Worm (Caenorhabditis elegans) whole organism, L2 larva: ENCODE data around the gene sul-3.

ENCODE experiments used
- C34F6.9 ChIP-seq: fragments of 150-350 bp; optimal IDR thresholded peaks from 2 replicates; lab custom pipeline; 2014; ENCODE audit warnings: missing biosample characterization, missing genetic modification characterization
- F13H6.1 ChIP-seq: sonication (generic microtip); optimal IDR thresholded peaks from 2 replicates; lab custom pipeline; 2016; ENCODE audit warnings: missing genetic modification characterization, missing compliant biosample characterization
- Y55F3AM.14 ChIP-seq: fragments of 200-800 bp; sonication (Bioruptor generic); optimal IDR thresholded peaks from 2 replicates; lab custom pipeline; 2018; ENCODE audit warnings: mild to moderate bottlenecking, missing genetic modification characterization, missing compliant biosample characterization
- alr-1 ChIP-seq: fragments of 150-350 bp; optimal IDR thresholded peaks from 2 replicates; lab custom pipeline; 2014; ENCODE audit warnings: missing biosample characterization, missing genetic modification characterization
- aly-2 ChIP-seq: fragments of 150-350 bp; optimal IDR thresholded peaks from 2 replicates; lab custom pipeline; 2014; ENCODE audit warnings: missing biosample characterization, missing genetic modification characterization
- ama-1 ChIP-seq: fragments of 150-350 bp; optimal IDR thresholded peaks from 2 replicates; lab custom pipeline; 2018; ENCODE audit warnings: inconsistent platforms
- blmp-1 ChIP-seq: sonication (generic microtip); optimal IDR thresholded peaks from 2 replicates; lab custom pipeline; 2017; ENCODE audit warnings: missing genetic modification characterization, mild to moderate bottlenecking, missing compliant biosample characterization, antibody characterized with exemption, moderate library complexity; ENCODE audit not compliant: insufficient read depth
- ceh-16 ChIP-seq: fragments of 150-350 bp; optimal IDR thresholded peaks from 2 replicates; lab custom pipeline; 2014; ENCODE audit warnings: missing biosample characterization, missing genetic modification characterization
- ceh-82 ChIP-seq: fragments of 150-350 bp; optimal IDR thresholded peaks from 2 replicates; lab custom pipeline; 2014; ENCODE audit warnings: missing biosample characterization, missing genetic modification characterization
- crh-2 ChIP-seq: sonication (generic microtip); optimal IDR thresholded peaks from 2 replicates; lab custom pipeline; 2017; ENCODE audit warnings: missing biosample characterization, missing genetic modification characterization
- dmd-4 ChIP-seq: sonication (generic microtip); optimal IDR thresholded peaks from 2 replicates; lab custom pipeline; 2017; ENCODE audit warnings: missing biosample characterization, missing genetic modification characterization
- egl-27 ChIP-seq: sonication (generic microtip); optimal IDR thresholded peaks from 3 replicates; lab custom pipeline; 2017; ENCODE audit warnings: missing biosample characterization, missing genetic modification reagents, missing genetic modification characterization
- elt-3 ChIP-seq: sonication (generic microtip); optimal IDR thresholded peaks from 2 replicates; lab custom pipeline; 2017; ENCODE audit warnings: missing biosample characterization, missing genetic modification characterization
- fos-1 ChIP-seq: fragments of 150-350 bp; optimal IDR thresholded peaks from 2 replicates; lab custom pipeline; 2014; ENCODE audit warnings: missing biosample characterization, missing genetic modification characterization
- lin-11 ChIP-seq: fragments of 150-350 bp; sonication (generic microtip); optimal IDR thresholded peaks from 2 replicates; lab custom pipeline; 2014; ENCODE audit warnings: missing biosample characterization, missing genetic modification characterization, inconsistent platforms, mixed read lengths
- lin-13 ChIP-seq: fragments of 150-350 bp; optimal IDR thresholded peaks from 2 replicates; lab custom pipeline; 2014; ENCODE audit warnings: missing biosample characterization, missing genetic modification reagents, missing genetic modification characterization
- lin-39 ChIP-seq: fragments of 150-350 bp; optimal IDR thresholded peaks from 2 replicates; lab custom pipeline; 2014; ENCODE audit warnings: missing biosample characterization, missing genetic modification reagents, missing genetic modification characterization
- lsy-2 ChIP-seq, 2 experiments: fragments of 150-350 bp in 1 of 2; sonication (generic microtip) in 1 of 2; optimal IDR thresholded peaks; 2 replicates each; lab custom pipeline; 2014 to 2017; ENCODE audit warnings: missing biosample characterization in 2 of 2, missing genetic modification characterization in 2 of 2
- mab-5 ChIP-seq: fragments of 150-350 bp; optimal IDR thresholded peaks from 2 replicates; lab custom pipeline; 2014; ENCODE audit warnings: missing biosample characterization, missing genetic modification characterization
- mbf-1 ChIP-seq: sonication (generic microtip); optimal IDR thresholded peaks from 2 replicates; lab custom pipeline; 2017; ENCODE audit warnings: missing biosample characterization, missing genetic modification characterization
- mdl-1 ChIP-seq, 2 experiments: fragments of 150-350 bp in 1 of 2; sonication (generic microtip) in 1 of 2; optimal IDR thresholded peaks; 2 replicates each; lab custom pipeline; 2017; ENCODE audit warnings: missing biosample characterization in 2 of 2, missing genetic modification characterization in 2 of 2
- nhr-10 ChIP-seq: sonication (generic microtip); optimal IDR thresholded peaks from 2 replicates; lab custom pipeline; 2017; ENCODE audit warnings: missing biosample characterization, missing genetic modification characterization
- nhr-12 ChIP-seq: fragments of 150-350 bp; optimal IDR thresholded peaks from 2 replicates; lab custom pipeline; 2014; ENCODE audit warnings: missing biosample characterization, missing genetic modification characterization
- nhr-129 ChIP-seq: fragments of 150-350 bp; optimal IDR thresholded peaks from 2 replicates; lab custom pipeline; 2014; ENCODE audit warnings: missing biosample characterization, missing genetic modification characterization
- nhr-21 ChIP-seq: fragments of 150-350 bp; optimal IDR thresholded peaks from 2 replicates; lab custom pipeline; 2014; ENCODE audit warnings: missing biosample characterization, missing genetic modification characterization
- nhr-23 ChIP-seq: fragments of 150-350 bp; optimal IDR thresholded peaks from 2 replicates; lab custom pipeline; 2014; ENCODE audit warnings: missing biosample characterization, missing genetic modification reagents, missing genetic modification characterization
- nhr-237 ChIP-seq: fragments of 150-350 bp; optimal IDR thresholded peaks from 2 replicates; lab custom pipeline; 2014; ENCODE audit warnings: missing biosample characterization, missing genetic modification characterization
- nhr-25 ChIP-seq: fragments of 150-350 bp; sonication (generic microtip); optimal IDR thresholded peaks from 3 replicates; lab custom pipeline; 2014; ENCODE audit warnings: missing biosample characterization, missing genetic modification characterization
- nhr-6 ChIP-seq: fragments of 150-350 bp; optimal IDR thresholded peaks from 2 replicates; lab custom pipeline; 2014; ENCODE audit warnings: missing biosample characterization, missing genetic modification characterization
- nhr-77 ChIP-seq: fragments of 150-350 bp; optimal IDR thresholded peaks from 2 replicates; lab custom pipeline; 2014; ENCODE audit warnings: missing biosample characterization, missing genetic modification characterization
- sem-4 ChIP-seq: fragments of 150-350 bp; optimal IDR thresholded peaks from 2 replicates; lab custom pipeline; 2014; ENCODE audit warnings: missing biosample characterization, missing genetic modification reagents, missing genetic modification characterization
- sma-3 ChIP-seq: sonication (generic microtip); optimal IDR thresholded peaks from 2 replicates; lab custom pipeline; 2016; ENCODE audit warnings: missing genetic modification reagents, missing genetic modification characterization, missing compliant biosample characterization
- sma-9 ChIP-seq, 2 experiments: fragments of 150-350 bp in 1 of 2; sonication (generic microtip) in 1 of 2; optimal IDR thresholded peaks; 2 replicates each; lab custom pipeline; 2014 to 2016; ENCODE audit warnings: missing genetic modification characterization in 2 of 2, mild to moderate bottlenecking in 1 of 2, missing biosample characterization in 1 of 2, missing compliant biosample characterization in 1 of 2, missing genetic modification reagents in 1 of 2, moderate library complexity in 1 of 2
- snpc-4 ChIP-seq: fragments of 150-350 bp; optimal IDR thresholded peaks from 2 replicates; lab custom pipeline; 2014; ENCODE audit warnings: missing biosample characterization, missing genetic modification characterization
- unc-55 ChIP-seq: fragments of 150-350 bp; sonication (generic microtip); optimal IDR thresholded peaks from 3 replicates; lab custom pipeline; 2014; ENCODE audit warnings: missing biosample characterization, missing genetic modification reagents, missing genetic modification characterization
- unc-62 ChIP-seq: fragments of 150-350 bp; optimal IDR thresholded peaks from 2 replicates; lab custom pipeline; 2014; ENCODE audit warnings: missing biosample characterization, missing genetic modification reagents, missing genetic modification characterization
- zag-1 ChIP-seq: fragments of 150-350 bp; optimal IDR thresholded peaks from 2 replicates; lab custom pipeline; 2014; ENCODE audit warnings: missing biosample characterization, missing genetic modification characterization
- ztf-1 ChIP-seq: fragments of 200-800 bp; sonication (Bioruptor generic); conservative IDR thresholded peaks from 2 replicates; pipeline ENCODE4 v1.3.6; 2022; ENCODE audit warnings: missing genetic modification characterization, missing compliant biosample characterization
- ztf-11 ChIP-seq: sonication (generic microtip); optimal IDR thresholded peaks from 2 replicates; lab custom pipeline; 2017; ENCODE audit warnings: missing biosample characterization, missing genetic modification characterization
- ztf-4 ChIP-seq: fragments of 150-350 bp; optimal IDR thresholded peaks from 2 replicates; lab custom pipeline; 2014; ENCODE audit warnings: missing biosample characterization, missing genetic modification characterization

sul-3 gene

ce11 chrX:7814747-7815146, 19.3 kb downstream of the sul-3 start (continued):
- TF ChIP-seq alr-1 (tag; lab: Kevin White, UChicago) (no peak), nhr-77 (tag; lab: Kevin White, UChicago) (no peak), ceh-82 (tag; lab: Kevin White, UChicago) (no peak), ztf-1 (GFP tag; lab: Robert Waterston, UW) (no peak), ztf-4 (tag; lab: Kevin White, UChicago) (peak; percentile 15), Y55F3AM.14 (GFP tag; lab: Kevin White, UChicago) (no peak), F13H6.1 (tag; lab: Kevin White, UChicago) (peak; percentile 37), zag-1 (tag; lab: Kevin White, UChicago) (no peak), mab-5 (tag; lab: Kevin White, UChicago) (no peak), egl-27 (tag; lab: Kevin White, UChicago) (peak; percentile 3), unc-62 (GFP tag; lab: Kevin White, UChicago) (no peak), mbf-1 (tag; lab: Kevin White, UChicago) (no peak), nhr-6 (tag; lab: Kevin White, UChicago) (no peak), nhr-25 (tag; lab: Kevin White, UChicago) (peak; percentile 65), nhr-237 (tag; lab: Kevin White, UChicago) (no peak)

- TF ChIP-seq nhr-129 (tag; lab: Kevin White, UChicago) = peak; percentile 9
- TF ChIP-seq nhr-237 (tag; lab: Kevin White, UChicago) = no peak
- peak; percentile 34 for TF ChIP-seq nhr-6 (tag; lab: Kevin White, UChicago)
- TF ChIP-seq lsy-2 (tag; optimal IDR thresholded peaks at IDR 0.05; lab: Kevin White, UChicago) = peak in 1 of 2 experiments; percentile 33
- no peak for TF ChIP-seq ama-1 (lab: Kevin White, UChicago)
- peak; percentile 30 for TF ChIP-seq lin-13 (GFP tag; lab: Kevin White, UChicago)
- no peak for TF ChIP-seq snpc-4 (tag; lab: Kevin White, UChicago)
- TF ChIP-seq unc-55 (GFP tag; lab: Kevin White, UChicago) = peak; percentile 22
- peak; percentile 25 for TF ChIP-seq C34F6.9 (tag; lab: Kevin White, UChicago)
- TF ChIP-seq sma-9 (GFP tag; optimal IDR thresholded peaks at IDR 0.05; lab: Kevin White, UChicago) = peak; percentile 69
- TF ChIP-seq sma-9 (tag; optimal IDR thresholded peaks at IDR 0.05; lab: Kevin White, UChicago) = no peak
- TF ChIP-seq crh-2 (tag; lab: Kevin White, UChicago) = peak; percentile 46
- peak; percentile 41 for TF ChIP-seq nhr-21 (tag; lab: Kevin White, UChicago)
- TF ChIP-seq, all 48 proteins: peak for 9
Observed at ce11 chrX:7810991-7811390, 23.0 kb downstream of the sul-3 start.

- TF ChIP-seq nhr-237 (tag; lab: Kevin White, UChicago) (no peak), mab-5 (tag; lab: Kevin White, UChicago) (no peak), C34F6.9 (tag; lab: Kevin White, UChicago) (peak; percentile 79), nhr-6 (tag; lab: Kevin White, UChicago) (peak; percentile 70), nhr-10 (no peak), lin-11 (tag; lab: Kevin White, UChicago) (no peak), nhr-25 (tag; lab: Kevin White, UChicago) (peak; percentile 64), aly-2 (tag; lab: Kevin White, UChicago) (no peak), sma-3 (GFP tag; lab: Kevin White, UChicago) (peak; percentile 2), sma-9 (GFP tag; optimal IDR thresholded peaks at IDR 0.05; lab: Kevin White, UChicago) (peak; percentile 48), sma-9 (tag; optimal IDR thresholded peaks at IDR 0.05; lab: Kevin White, UChicago) (no peak), elt-3 (tag; lab: Kevin White, UChicago) (no peak), zag-1 (tag; lab: Kevin White, UChicago) (peak; percentile 35), F13H6.1 (tag; lab: Kevin White, UChicago) (peak; percentile 75), fos-1 (tag; lab: Kevin White, UChicago) (peak; percentile 40), crh-2 (tag; lab: Kevin White, UChicago) (peak; percentile 76), nhr-12 (tag; lab: Kevin White, UChicago) (no peak), mdl-1 (tag; optimal IDR thresholded peaks at IDR 0.05; lab: Kevin White, UChicago) (peak in 1 of 2 experiments; percentile 23), lsy-2 (tag; optimal IDR thresholded peaks at IDR 0.05; lab: Kevin White, UChicago) (peak; percentile 15 to 66), ceh-16 (tag; lab: Kevin White, UChicago) (peak; percentile 32), dmd-4 (tag; lab: Kevin White, UChicago) (no peak), sem-4 (tag; lab: Kevin White, UChicago) (peak; percentile 29), lin-39 (tag; lab: Kevin White, UChicago) (no peak), nhr-23 (tag; lab: Kevin White, UChicago) (no peak), snpc-4 (tag; lab: Kevin White, UChicago) (no peak), ztf-11 (tag; lab: Kevin White, UChicago) (no peak), nhr-129 (tag; lab: Kevin White, UChicago) (peak; percentile 92), unc-55 (GFP tag; lab: Kevin White, UChicago) (peak; percentile 22), egl-27 (tag; lab: Kevin White, UChicago) (peak; percentile 12), blmp-1 (peak; percentile 59), ztf-4 (tag; lab: Kevin White, UChicago) (peak; percentile 42), alr-1 (tag; lab: Kevin White, UChicago) (no peak), ceh-82 (tag; lab: Kevin White, UChicago) (no peak)
- TF ChIP-seq, all 48 proteins: peak for 18
Observed at ce11 chrX:7809352-7810196, 24.4 kb downstream of the sul-3 start.
